Worm (Caenorhabditis elegans): ENCODE results near the gene ges-1.

The ges-1 gene

ce11 chrV:1468905-1469304 is 37.0 kb upstream of the ges-1 start:
- peak; percentile 91 for TF ChIP-seq aha-1 (tag)
- no peak for TF ChIP-seq Y105C5A.15 (GFP tag; IDR thresholded peaks at IDR 0.05)

- no peak for TF ChIP-seq nhr-237 (tag; optimal IDR thresholded peaks at IDR 0.05)
- no peak for TF ChIP-seq lin-1 (GFP tag; IDR thresholded peaks at IDR 0.05)
- TF ChIP-seq Y5F2A.4 (GFP tag; optimal IDR thresholded peaks at IDR 0.05), result no peak
- TF ChIP-seq nhr-6 (tag; optimal IDR thresholded peaks at IDR 0.05), result no peak
- no peak for TF ChIP-seq lin-38 (GFP tag; IDR thresholded peaks at IDR 0.05)
These were observed 35.5 kb upstream of the ges-1 start, which contains the start of gene gid-8 for ce11 chrV:1467444-1467843. gid-8 (plus strand) TSS chrV:1467744.

ce11 chrV:1466949-1467348 is 35.0 kb upstream of the ges-1 start:
- TF ChIP-seq hmg-1.1 (GFP tag; IDR thresholded peaks at IDR 0.05), result peak; percentile 43; the same call in 1 of the 2 replicates
- TF ChIP-seq nhr-25 (tag; optimal IDR thresholded peaks at IDR 0.05; ENCODE audit: borderline replicate concordance, insufficient read depth), result no peak
- peak in 1 of 2 experiments; percentile 65 for TF ChIP-seq mdl-1 (tag; optimal IDR thresholded peaks at IDR 0.05)
- TF ChIP-seq mes-2 (tag; optimal IDR thresholded peaks at IDR 0.05; ENCODE audit: poor library complexity, severe bottlenecking), result peak; percentile 57
- no peak for TF ChIP-seq F44E2.7 (GFP tag; IDR thresholded peaks at IDR 0.05)
- no peak for TF ChIP-seq tag-97 (GFP tag; IDR thresholded peaks at IDR 0.05)
- TF ChIP-seq lin-15B (tag; optimal IDR thresholded peaks at IDR 0.05), result no peak
- TF ChIP-seq dmd-6 (GFP tag; IDR thresholded peaks at IDR 0.05), result peak; percentile 50
- TF ChIP-seq nhr-28 (tag; optimal IDR thresholded peaks at IDR 0.05), result peak; percentile 36
- TF ChIP-seq ZK546.5 (tag; optimal IDR thresholded peaks at IDR 0.05), result no peak
- TF ChIP-seq lsy-2 (tag; optimal IDR thresholded peaks at IDR 0.05), result no peak
- peak; percentile 42 for TF ChIP-seq hlh-11 (tag; optimal IDR thresholded peaks at IDR 0.05)
- peak; percentile 32 for TF ChIP-seq nhr-6 (tag; optimal IDR thresholded peaks at IDR 0.05)
- peak; percentile 97 for TF ChIP-seq hlh-30 (tag; optimal IDR thresholded peaks at IDR 0.05; ENCODE audit: insufficient read depth)
- TF ChIP-seq arid-1 (GFP tag; conservative IDR thresholded peaks at IDR 0.05), result no peak
- TF ChIP-seq unc-62 (GFP tag; optimal IDR thresholded peaks at IDR 0.05 in 1 of 2), result peak in 1 of 2 experiments; percentile 38
- TF ChIP-seq unc-62 (tag; optimal IDR thresholded peaks at IDR 0.05), result no peak
- no peak for TF ChIP-seq nhr-11 (tag; optimal IDR thresholded peaks at IDR 0.05)
- TF ChIP-seq dve-1 (tag; optimal IDR thresholded peaks at IDR 0.05; ENCODE audit: insufficient read depth), result peak; percentile 43
- TF ChIP-seq snpc-1.2 (GFP tag; IDR thresholded peaks at IDR 0.05), result no peak
- no peak for TF ChIP-seq cey-2 (tag; optimal IDR thresholded peaks at IDR 0.05; ENCODE audit: borderline replicate concordance, insufficient read depth)
- TF ChIP-seq ama-1 (optimal IDR thresholded peaks at IDR 0.05), result no peak
- TF ChIP-seq Y75B8A.6 (GFP tag; IDR thresholded peaks at IDR 0.05), result no peak
- peak; percentile 31 for TF ChIP-seq mep-1 (tag; optimal IDR thresholded peaks at IDR 0.05)

ce11 chrV:1465932-1466331 is 34.0 kb upstream of the ges-1 start:
- TF ChIP-seq F44E2.7 (GFP tag; IDR thresholded peaks at IDR 0.05), result 0 out of 2 replicates have a peak, but pooled peaks have one; percentile 30
- TF ChIP-seq R02D3.7 (tag; optimal IDR thresholded peaks at IDR 0.05), result no peak
- TF ChIP-seq nhr-41 (GFP tag; IDR thresholded peaks at IDR 0.05), result no peak
- TF ChIP-seq lin-29 (GFP tag; IDR thresholded peaks at IDR 0.05), result no peak
- no peak for TF ChIP-seq madf-9 (GFP tag; conservative IDR thresholded peaks at IDR 0.05)
- TF ChIP-seq Y105C5A.15 (GFP tag; IDR thresholded peaks at IDR 0.05), result no peak
- no peak for TF ChIP-seq dmd-8 (GFP tag; IDR thresholded peaks at IDR 0.05)
- no peak for TF ChIP-seq ceh-32 (tag; optimal IDR thresholded peaks at IDR 0.05; ENCODE audit: poor library complexity)
- TF ChIP-seq lim-7 (GFP tag; IDR thresholded peaks at IDR 0.05), result 0 out of 2 replicates have a peak, but pooled peaks have one; percentile 36
- TF ChIP-seq ZK546.5 (tag; optimal IDR thresholded peaks at IDR 0.05), result no peak
- TF ChIP-seq set-16 (GFP tag; IDR thresholded peaks at IDR 0.05), result peak; percentile 89
- TF ChIP-seq madf-5 (GFP tag; IDR thresholded peaks at IDR 0.05), result no peak
- TF ChIP-seq nhr-28 (tag; optimal IDR thresholded peaks at IDR 0.05), result no peak
